Fruit fly (Drosophila melanogaster) whole organism: ENCODE results near the gene Sgt1.

Experiments
- CG8478 ChIP-seq: fragments of >200 bp; optimal IDR thresholded peaks from 2 replicates; lab custom pipeline; 2018; ENCODE audit warnings: inconsistent platforms
- Dll ChIP-seq: fragments of >200 bp; optimal IDR thresholded peaks from 2 replicates; lab custom pipeline; 2017
- EcR ChIP-seq, 2 experiments: fragments of >200 bp; optimal IDR thresholded peaks; 2 replicates each; lab custom pipeline; 2017; ENCODE audit warnings: missing biosample characterization in 2 of 2, missing genetic modification characterization in 2 of 2, missing genetic modification reagents in 2 of 2
- pan ChIP-seq: fragments of >200 bp; optimal IDR thresholded peaks from 2 replicates; lab custom pipeline; 2017
- psq ChIP-seq: fragments of >200 bp; optimal IDR thresholded peaks from 2 replicates; lab custom pipeline; 2017
- usp ChIP-seq: fragments of >200 bp; optimal IDR thresholded peaks from 2 replicates; lab custom pipeline; 2017; ENCODE audit warnings: missing biosample characterization, missing genetic modification characterization, mixed read lengths

Gene Sgt1

DNA sequence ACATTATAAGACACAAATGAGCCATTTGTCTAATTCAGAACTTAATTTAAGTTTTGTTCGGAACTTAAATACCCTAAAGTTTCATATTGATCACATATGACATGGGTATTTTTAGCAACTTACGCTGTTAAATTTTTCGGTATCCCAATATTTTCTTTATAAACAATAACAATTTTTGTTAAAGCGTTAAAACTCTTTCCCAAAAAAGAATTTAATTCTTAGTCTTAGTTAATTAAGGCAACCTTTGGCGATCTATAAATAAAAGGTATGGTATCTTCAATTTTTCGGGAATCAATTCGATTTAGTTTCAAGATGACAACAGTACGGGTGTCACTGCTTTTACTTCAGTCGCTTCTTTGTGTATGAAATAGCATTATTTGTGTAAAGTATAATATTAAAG lies 14.1 kb downstream of the Sgt1 start, which contains the start of gene CG31464:
CG31464 (plus strand) TSS at position 301 of the 400 bp plus-strand sequence.
- TF ChIP-seq CG8478 = no peak
- no peak for TF ChIP-seq usp (GFP tag; lab: Kevin White, UChicago)
- TF ChIP-seq EcR (GFP tag; optimal IDR thresholded peaks at IDR 0.05; lab: Kevin White, UChicago) = no peak
- TF ChIP-seq psq (lab: Kevin White, UChicago) = no peak
- no peak for TF ChIP-seq pan
- TF ChIP-seq Dll (lab: Kevin White, UChicago) = no peak

DNA sequence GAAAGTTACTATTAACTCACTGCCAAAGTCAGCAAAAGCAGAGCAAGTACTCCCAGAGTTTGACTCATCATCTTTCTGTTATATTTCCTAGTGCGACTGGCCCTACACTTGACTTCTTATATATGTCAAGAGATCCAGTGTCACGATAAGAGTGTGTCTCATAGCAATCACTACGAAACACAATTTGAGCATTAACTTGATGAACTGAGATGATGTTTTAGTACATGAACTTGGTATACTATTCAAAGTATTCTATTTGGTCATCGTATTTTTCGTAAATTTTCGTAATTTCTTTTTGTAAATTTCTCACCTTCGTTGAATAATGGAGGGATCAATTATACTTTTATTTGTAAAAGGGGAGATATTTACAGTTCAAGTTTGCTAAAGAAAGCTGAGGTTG lies 14.6 kb downstream of the Sgt1 start, which contains the start of gene CG11672:
CG11672 (minus strand) TSS at position 101 of the 400 bp plus-strand sequence.
- TF ChIP-seq usp (GFP tag; lab: Kevin White, UChicago) (no peak), EcR (GFP tag; optimal IDR thresholded peaks at IDR 0.05; lab: Kevin White, UChicago) (no peak), CG8478 (no peak), psq (lab: Kevin White, UChicago) (no peak), pan (no peak), Dll (lab: Kevin White, UChicago) (no peak)

DNA sequence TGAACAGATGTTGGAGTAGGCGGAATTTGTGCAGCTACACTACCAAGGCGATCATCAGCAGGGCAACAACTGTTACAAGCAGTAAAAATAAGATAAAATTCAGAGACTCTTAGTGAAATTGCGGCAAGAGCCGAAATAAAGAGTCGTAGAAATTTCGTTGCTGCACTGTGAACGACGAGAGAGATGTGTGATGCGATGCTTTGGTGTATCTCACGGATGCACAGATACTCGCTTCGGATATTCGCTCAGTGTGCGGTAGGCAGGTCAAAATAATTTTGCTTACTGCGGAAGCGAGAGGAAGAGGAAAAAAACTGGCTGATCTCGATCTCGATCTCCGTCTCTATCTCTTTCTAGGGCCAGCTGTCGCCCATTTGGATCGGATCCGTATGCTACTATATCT lies 16.3 kb downstream of the Sgt1 start:
- no peak for TF ChIP-seq EcR (GFP tag; optimal IDR thresholded peaks at IDR 0.05; lab: Kevin White, UChicago)
- no peak for TF ChIP-seq psq (lab: Kevin White, UChicago)
- no peak for TF ChIP-seq pan
- TF ChIP-seq Dll (lab: Kevin White, UChicago) = no peak
- no peak for TF ChIP-seq CG8478
- TF ChIP-seq usp (GFP tag; lab: Kevin White, UChicago) = no peak

DNA sequence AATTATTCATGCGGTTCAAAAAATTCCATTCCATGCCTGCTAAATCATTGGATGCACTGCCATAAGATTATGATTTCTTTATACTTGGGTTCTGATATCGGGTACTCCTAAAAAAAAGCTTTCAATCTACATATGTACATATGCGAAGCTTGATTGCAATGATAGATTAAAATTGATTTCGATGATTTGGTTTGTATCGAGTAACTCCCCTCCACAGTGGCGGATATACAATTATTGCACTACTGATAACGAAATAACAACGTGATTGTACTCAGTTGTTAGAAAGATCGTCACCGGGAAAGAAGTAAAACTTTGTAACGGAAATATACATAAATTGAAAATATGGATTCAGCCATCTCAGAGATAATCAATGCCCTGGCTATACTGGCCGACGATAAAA lies 17.4 kb downstream of the Sgt1 start, which contains the start of gene Nazo:
Nazo (plus strand) TSS at position 180 of the 400 bp plus-strand sequence.
- no peak for TF ChIP-seq pan

dm6 chr3R:8285727-8286344 lies 19.2 kb downstream of the Sgt1 start:
- TF ChIP-seq pan (no peak), usp (GFP tag; lab: Kevin White, UChicago) (no peak), EcR (GFP tag; optimal IDR thresholded peaks at IDR 0.05; lab: Kevin White, UChicago) (no peak), Dll (lab: Kevin White, UChicago) (no peak), psq (lab: Kevin White, UChicago) (no peak), CG8478 (no peak)

dm6 chr3R:8284234-8284633 lies 20.8 kb downstream of the Sgt1 start:
- TF ChIP-seq Dll (lab: Kevin White, UChicago) = no peak
- no peak for TF ChIP-seq usp (GFP tag; lab: Kevin White, UChicago)
- TF ChIP-seq pan = no peak
- TF ChIP-seq EcR (GFP tag; optimal IDR thresholded peaks at IDR 0.05; lab: Kevin White, UChicago) = no peak
- no peak for TF ChIP-seq CG8478
- TF ChIP-seq psq (lab: Kevin White, UChicago) = no peak

DNA sequence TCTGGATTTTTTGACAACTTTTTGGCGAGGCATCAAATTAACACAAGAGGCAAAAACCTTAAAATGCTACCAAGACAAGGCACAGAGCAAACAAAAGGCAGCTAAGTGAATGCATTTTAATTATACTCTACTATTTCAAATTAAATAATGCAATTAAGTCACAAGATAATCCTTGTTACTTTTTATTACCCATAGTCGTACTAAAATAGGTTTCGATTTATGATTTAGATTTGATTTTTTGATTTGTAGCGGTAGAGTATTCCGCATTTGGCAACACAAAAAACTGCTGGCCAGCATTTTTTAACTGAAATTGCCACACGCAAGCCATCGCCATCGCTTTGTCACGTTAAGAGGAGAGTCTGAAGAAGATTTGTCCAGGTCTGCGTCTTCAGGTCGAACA lies 22.3 kb downstream of the Sgt1 start:
- TF ChIP-seq CG8478 (no peak), usp (GFP tag; lab: Kevin White, UChicago) (no peak), Dll (lab: Kevin White, UChicago) (no peak), EcR (GFP tag; optimal IDR thresholded peaks at IDR 0.05; lab: Kevin White, UChicago) (no peak), psq (lab: Kevin White, UChicago) (no peak), pan (no peak)

dm6 chr3R:8279970-8280369 lies 25.1 kb downstream of the Sgt1 start:
- no peak for TF ChIP-seq CG8478
- no peak for TF ChIP-seq psq (lab: Kevin White, UChicago)
- TF ChIP-seq usp (GFP tag; lab: Kevin White, UChicago) = no peak
- no peak for TF ChIP-seq Dll (lab: Kevin White, UChicago)
- no peak for TF ChIP-seq EcR (GFP tag; optimal IDR thresholded peaks at IDR 0.05; lab: Kevin White, UChicago)
- no peak for TF ChIP-seq pan

- TF ChIP-seq Dll (lab: Kevin White, UChicago) = no peak
- TF ChIP-seq CG8478 = no peak
- no peak for TF ChIP-seq pan
- TF ChIP-seq EcR (GFP tag; optimal IDR thresholded peaks at IDR 0.05; lab: Kevin White, UChicago) = no peak
- no peak for TF ChIP-seq psq (lab: Kevin White, UChicago)
- TF ChIP-seq usp (GFP tag; lab: Kevin White, UChicago) = no peak
These were observed 27.4 kb downstream of the Sgt1 start, which contains the start of gene ato for dm6 chr3R:8277494-8278293. TSS of gene ato (plus strand) at chr3R:8278052.

- no peak for TF ChIP-seq EcR (GFP tag; optimal IDR thresholded peaks at IDR 0.05; lab: Kevin White, UChicago)
- no peak for TF ChIP-seq usp (GFP tag; lab: Kevin White, UChicago)
- TF ChIP-seq psq (lab: Kevin White, UChicago) = no peak
- no peak for TF ChIP-seq pan
- TF ChIP-seq Dll (lab: Kevin White, UChicago) = no peak
- no peak for TF ChIP-seq CG8478
These were observed 30.0 kb downstream of the Sgt1 start for dm6 chr3R:8275031-8275430.

DNA sequence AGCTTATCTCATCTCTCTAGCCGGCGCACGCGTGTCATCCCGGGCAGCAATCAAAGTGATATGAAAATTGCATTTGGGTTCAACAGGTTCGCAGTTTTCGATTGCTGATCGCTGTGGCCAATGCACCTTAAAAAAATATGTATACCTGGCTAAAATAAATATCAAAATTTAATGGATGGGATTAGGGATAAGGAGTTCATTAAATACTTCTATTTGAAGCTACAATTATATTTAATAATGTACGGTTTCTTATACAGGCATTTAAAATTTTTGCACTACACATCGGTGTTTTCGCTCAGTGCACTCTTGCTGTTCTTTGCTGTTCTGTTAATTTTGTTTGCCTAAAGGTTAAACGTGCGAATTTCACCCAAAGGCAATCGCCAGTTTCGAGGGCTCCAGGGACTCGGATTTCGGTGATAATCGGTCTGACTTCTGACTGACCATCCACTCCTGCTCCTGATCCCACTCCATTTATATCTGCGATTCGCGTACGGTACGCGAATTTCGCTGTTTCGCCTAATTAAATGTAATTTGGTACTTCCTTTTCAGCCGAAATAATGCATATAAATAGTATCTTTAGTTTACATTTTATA lies 32.4 kb downstream of the Sgt1 start:
- no peak for TF ChIP-seq pan
- TF ChIP-seq CG8478 = no peak
- TF ChIP-seq psq (lab: Kevin White, UChicago) = no peak

dm6 chr3R:8269740-8270139 lies 35.3 kb downstream of the Sgt1 start, which contains the start of gene CG9630:
TSS of gene CG9630 (minus strand) at chr3R:8269896.
- TF ChIP-seq pan (no peak), usp (GFP tag; lab: Kevin White, UChicago) (no peak), EcR (GFP tag; optimal IDR thresholded peaks at IDR 0.05; lab: Kevin White, UChicago) (no peak), psq (lab: Kevin White, UChicago) (no peak), Dll (lab: Kevin White, UChicago) (no peak), CG8478 (no peak)
